Fruit fly (Drosophila melanogaster): ENCODE results near the gene Dph1.

Dph1 gene

DNA sequence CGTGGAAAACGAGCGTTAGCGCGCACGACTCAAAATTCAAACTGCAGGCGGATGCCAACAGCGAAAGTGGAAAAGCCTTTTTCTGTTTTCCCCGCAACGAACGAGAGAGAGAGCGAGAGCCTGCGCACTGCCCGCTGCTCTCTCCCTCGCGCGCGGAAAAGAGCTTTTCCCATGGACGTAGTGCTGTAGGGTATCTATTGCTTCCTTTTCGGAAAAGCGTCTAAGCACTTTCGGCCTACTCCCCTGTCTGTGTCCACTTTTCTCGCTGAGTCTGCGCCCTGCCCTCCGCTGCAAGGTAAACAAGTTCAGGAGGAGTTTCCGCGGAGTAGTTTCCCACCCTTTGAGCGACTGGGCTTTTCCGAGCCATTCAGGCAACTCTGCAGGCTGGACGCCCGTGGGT, 16.5 kb downstream of the Dph1 start, which contains the start of gene CG32085 (continued):
- TF ChIP-seq Asciz (GFP tag; optimal IDR thresholded peaks at IDR 0.05) (no peak), kay (GFP tag; optimal IDR thresholded peaks at IDR 0.05) (peak; percentile 30), odd (GFP tag; optimal IDR thresholded peaks at IDR 0.05) (peak; percentile 5), ftz-f1 (GFP tag; optimal IDR thresholded peaks at IDR 0.05) (peak; percentile 44), chif (GFP tag; optimal IDR thresholded peaks at IDR 0.05) (peak in 1 of 2 experiments; percentile 17), CG9876 (GFP tag; optimal IDR thresholded peaks at IDR 0.05) (peak; percentile 28), Adf1 (GFP tag; IDR thresholded peaks at IDR 0.05) (peak; percentile 41; the same call in 1 of the 2 replicates), Rfx (GFP tag; IDR thresholded peaks at IDR 0.05) (peak; percentile 93), CG9932 (GFP tag; IDR thresholded peaks at IDR 0.05) (peak; percentile 84), nau (GFP tag; optimal IDR thresholded peaks at IDR 0.05) (peak; percentile 26), twi (tag; optimal IDR thresholded peaks at IDR 0.05) (no peak), CG18476 (GFP tag; optimal IDR thresholded peaks at IDR 0.05) (no peak), CG11398 (GFP tag; optimal IDR thresholded peaks at IDR 0.05) (peak; percentile 4), CG17359 (tag; optimal IDR thresholded peaks at IDR 0.05) (peak; percentile 54), tap (tag; optimal IDR thresholded peaks at IDR 0.05) (no peak), BEAF-32 (GFP tag; optimal IDR thresholded peaks at IDR 0.05) (no peak), nom (GFP tag; optimal IDR thresholded peaks at IDR 0.05) (no peak), CG9609 (GFP tag; optimal IDR thresholded peaks at IDR 0.05) (peak; percentile 44), Trl (optimal IDR thresholded peaks at IDR 0.05) (peak; percentile 60 to 61), Trl (GFP tag; optimal IDR thresholded peaks at IDR 0.05) (peak; percentile 88), Elba2 (GFP tag; optimal IDR thresholded peaks at IDR 0.05) (no peak), CG33213 (GFP tag; optimal IDR thresholded peaks at IDR 0.05) (no peak), CG32772 (GFP tag; IDR thresholded peaks at IDR 0.05) (no peak), NFAT (GFP tag; IDR thresholded peaks at IDR 0.05) (peak; percentile 84), CG31365 (tag; optimal IDR thresholded peaks at IDR 0.05) (peak; percentile 63), so (GFP tag; IDR thresholded peaks at IDR 0.05) (no peak), ems (GFP tag; optimal IDR thresholded peaks at IDR 0.05) (peak; percentile 74), ara (GFP tag; IDR thresholded peaks at IDR 0.05) (0 out of 2 replicates have a peak, but pooled peaks have one; percentile 30), ci (GFP tag; IDR thresholded peaks at IDR 0.05) (peak; percentile 79; the same call in 2 of the 3 replicates), CG7928 (GFP tag; optimal IDR thresholded peaks at IDR 0.05) (peak; percentile 16), esg (GFP tag; conservative IDR thresholded peaks at IDR 0.05) (no peak), C15 (GFP tag; IDR thresholded peaks at IDR 0.05) (0 out of 3 replicates have a peak, but pooled peaks have one; percentile 37), wek (GFP tag; optimal IDR thresholded peaks at IDR 0.05) (no peak), CG11093 (GFP tag; IDR thresholded peaks at IDR 0.05) (no peak), NC2β (GFP tag; optimal IDR thresholded peaks at IDR 0.05) (peak; percentile 21), CG5953 (GFP tag; IDR thresholded peaks at IDR 0.05) (0 out of 2 replicates have a peak, but pooled peaks have one; percentile 47), CG6813 (GFP tag; optimal IDR thresholded peaks at IDR 0.05) (peak; percentile 50), Bdp1 (GFP tag; optimal IDR thresholded peaks at IDR 0.05) (no peak), her (GFP tag; optimal IDR thresholded peaks at IDR 0.05) (peak; percentile 78), Drgx (GFP tag; IDR thresholded peaks at IDR 0.05) (peak; percentile 75), scrt (GFP tag; optimal IDR thresholded peaks at IDR 0.05) (peak; percentile 31), Hr78 (GFP tag; optimal IDR thresholded peaks at IDR 0.05) (no peak), CG14860 (GFP tag; IDR thresholded peaks at IDR 0.05; ENCODE audit: partially characterized antibody) (no peak), pho (GFP tag; optimal IDR thresholded peaks at IDR 0.05) (peak; percentile 62), CG34422 (GFP tag; IDR thresholded peaks at IDR 0.05) (peak; percentile 27; the same call in 1 of the 3 replicates), Doc2 (GFP tag; IDR thresholded peaks at IDR 0.05) (no peak), CG15011 (GFP tag; optimal IDR thresholded peaks at IDR 0.05) (no peak), NC2α (GFP tag; optimal IDR thresholded peaks at IDR 0.05) (no peak), caup (GFP tag; optimal IDR thresholded peaks at IDR 0.05; ENCODE audit: severe bottlenecking) (peak; percentile 71), zen2 (GFP tag; IDR thresholded peaks at IDR 0.05; ENCODE audit: partially characterized antibody) (no peak), CG4707 (GFP tag; optimal IDR thresholded peaks at IDR 0.05) (no peak)

All from whole organism, embryonic.